Comparison of ENCODE assay signal across 6 worm cellular contexts in genomic region chrIII:8504176-8504763, ce11.
TF ChIP-seq lines count a peak whose summit lies in the region.

No protein-coding gene starts in this region.

TF ChIP-seq in whole organism, L1 larva, 84 proteins besides CTCF, POLR2A, EP300 and RAD21 (continues in another document):
- TF ChIP-seq lsy-2 (tag; optimal IDR thresholded peaks at IDR 0.05; lab: Kevin White, UChicago) (no peak), efl-1 (optimal IDR thresholded peaks at IDR 0.05; lab: Kevin White, UChicago) (no peak), efl-1 (GFP tag; optimal IDR thresholded peaks at IDR 0.05 in 1 of 2; lab: Kevin White, UChicago) (peak in 1 of 2 experiments; percentile 91), tlp-1 (tag; optimal IDR thresholded peaks at IDR 0.05; lab: Kevin White, UChicago) (no peak), unc-62 (GFP tag; optimal IDR thresholded peaks at IDR 0.05; lab: Kevin White, UChicago) (no peak), nhr-47 (tag; optimal IDR thresholded peaks at IDR 0.05; lab: Kevin White, UChicago) (no peak), jun-1 (tag; optimal IDR thresholded peaks at IDR 0.05; lab: Kevin White, UChicago) (no peak), ama-1 (optimal IDR thresholded peaks at IDR 0.05; lab: Kevin White, UChicago) (no peak), zip-4 (GFP tag; optimal IDR thresholded peaks at IDR 0.05; lab: Kevin White, UChicago) (no peak), mdl-1 (tag; optimal IDR thresholded peaks at IDR 0.05; lab: Kevin White, UChicago) (peak in 1 of 2 experiments; percentile 19), nhr-77 (tag; optimal IDR thresholded peaks at IDR 0.05; lab: Kevin White, UChicago) (no peak), elt-3 (tag; optimal IDR thresholded peaks at IDR 0.05; lab: Kevin White, UChicago) (peak in 1 of 6 experiments; percentile 50), skn-1 (tag; optimal IDR thresholded peaks at IDR 0.05; lab: Kevin White, UChicago) (no peak), isw-1 (GFP tag; IDR thresholded peaks at IDR 0.05; lab: Robert Waterston, UW) (no peak), egl-13 (tag; optimal IDR thresholded peaks at IDR 0.05; lab: Kevin White, UChicago) (no peak), lin-14 (GFP tag; optimal IDR thresholded peaks at IDR 0.05; lab: Kevin White, UChicago) (peak; percentile 36)

TF ChIP-seq in whole organism, L2 larva, 48 proteins besides CTCF, POLR2A, EP300 and RAD21:
- TF ChIP-seq sem-4 (tag; optimal IDR thresholded peaks at IDR 0.05; lab: Kevin White, UChicago) (no peak), fos-1 (tag; optimal IDR thresholded peaks at IDR 0.05; lab: Kevin White, UChicago) (peak; percentile 22), nhr-21 (tag; optimal IDR thresholded peaks at IDR 0.05; lab: Kevin White, UChicago) (peak; percentile 55)
TF ChIP-seq in whole organism, L2 larva: peak in this region for 2.

TF ChIP-seq in whole organism, L3 larva, 47 proteins besides CTCF, POLR2A, EP300 and RAD21:
- TF ChIP-seq nhr-23 (tag; optimal IDR thresholded peaks at IDR 0.05; lab: Kevin White, UChicago) (peak; percentile 19), nhr-25 (tag; optimal IDR thresholded peaks at IDR 0.05; lab: Kevin White, UChicago) (peak; percentile 52), ceh-16 (tag; optimal IDR thresholded peaks at IDR 0.05; lab: Kevin White, UChicago) (no peak), skn-1 (tag; optimal IDR thresholded peaks at IDR 0.05; lab: Kevin White, UChicago) (no peak), fkh-2 (tag; optimal IDR thresholded peaks at IDR 0.05; lab: Kevin White, UChicago) (no peak)

TF ChIP-seq in whole organism, L4 larva, 104 proteins besides CTCF, POLR2A, EP300 and RAD21:
- TF ChIP-seq hlh-11 (tag; optimal IDR thresholded peaks at IDR 0.05; lab: Kevin White, UChicago) (peak; percentile 23), mdl-1 (tag; optimal IDR thresholded peaks at IDR 0.05; lab: Kevin White, UChicago) (peak in 1 of 2 experiments; percentile 24), unc-62 (GFP tag; optimal IDR thresholded peaks at IDR 0.05 in 1 of 2; lab: Kevin White, UChicago) (peak in 1 of 2 experiments; percentile 59), unc-62 (tag; optimal IDR thresholded peaks at IDR 0.05; lab: Kevin White, UChicago) (no peak), hlh-30 (tag; optimal IDR thresholded peaks at IDR 0.05; lab: Kevin White, UChicago; ENCODE audit: insufficient read depth) (peak; percentile 33), cey-2 (tag; optimal IDR thresholded peaks at IDR 0.05; lab: Kevin White, UChicago; ENCODE audit: borderline replicate concordance, insufficient read depth) (peak; percentile 34), spr-3 (GFP tag; optimal IDR thresholded peaks at IDR 0.05; lab: Kevin White, UChicago) (no peak), mxl-3 (GFP tag; optimal IDR thresholded peaks at IDR 0.05; lab: Kevin White, UChicago) (peak; percentile 74), nhr-28 (tag; optimal IDR thresholded peaks at IDR 0.05; lab: Kevin White, UChicago) (peak; percentile 56), dmd-6 (GFP tag; IDR thresholded peaks at IDR 0.05; lab: Robert Waterston, UW) (no peak), Y48G9A.11 (GFP tag; IDR thresholded peaks at IDR 0.05; lab: Robert Waterston, UW) (no peak)

TF ChIP-seq in whole organism, early embryonic, 17 proteins besides CTCF, POLR2A, EP300 and RAD21:
- TF ChIP-seq ama-1 (optimal IDR thresholded peaks at IDR 0.05; lab: Kevin White, UChicago) (no peak), sea-1 (GFP tag; conservative IDR thresholded peaks at IDR 0.05; lab: Robert Waterston, UW) (0 out of 2 replicates have a peak, but pooled peaks have one; percentile 35), tbx-37 (GFP tag; conservative IDR thresholded peaks at IDR 0.05; lab: Robert Waterston, UW) (no peak)

TF ChIP-seq in whole organism, mixed stage, embryonic, 35 proteins besides CTCF, POLR2A, EP300 and RAD21:
- TF ChIP-seq ceh-39 (tag; optimal IDR thresholded peaks at IDR 0.05; lab: Kevin White, UChicago), result no peak
- TF ChIP-seq nhr-2 (tag; optimal IDR thresholded peaks at IDR 0.05; lab: Kevin White, UChicago), result peak; percentile 68
- no peak for TF ChIP-seq drap-1 (GFP tag; optimal IDR thresholded peaks at IDR 0.05; lab: Kevin White, UChicago)
- TF ChIP-seq unc-62 (GFP tag; optimal IDR thresholded peaks at IDR 0.05; lab: Kevin White, UChicago), result no peak
- peak; percentile 68 for TF ChIP-seq ham-2 (GFP tag; optimal IDR thresholded peaks at IDR 0.05; lab: Kevin White, UChicago)
- TF ChIP-seq flh-1 (GFP tag; optimal IDR thresholded peaks at IDR 0.05; lab: Kevin White, UChicago), result no peak
- no peak for TF ChIP-seq snpc-4 (tag; optimal IDR thresholded peaks at IDR 0.05; lab: Kevin White, UChicago)
- no peak for TF ChIP-seq pha-4 (tag; optimal IDR thresholded peaks at IDR 0.05; lab: Kevin White, UChicago)

Comparison
In these comparisons a context has a peak if more than half of its experiments do, and no peak if none do; other contexts are left out.
1. Of the 29 proteins assayed by ChIP-seq in both whole organism, L4 larva and whole organism, L1 larva: peak only in whole organism, L4 larva: nhr-28; only in whole organism, L1 larva: none; in both: none; in neither: 26; mixed calls (peak in some experiments, not most) for 2.